Fruit fly (Drosophila melanogaster): ENCODE measurements around the gene TyrR.

Gene TyrR

DNA sequence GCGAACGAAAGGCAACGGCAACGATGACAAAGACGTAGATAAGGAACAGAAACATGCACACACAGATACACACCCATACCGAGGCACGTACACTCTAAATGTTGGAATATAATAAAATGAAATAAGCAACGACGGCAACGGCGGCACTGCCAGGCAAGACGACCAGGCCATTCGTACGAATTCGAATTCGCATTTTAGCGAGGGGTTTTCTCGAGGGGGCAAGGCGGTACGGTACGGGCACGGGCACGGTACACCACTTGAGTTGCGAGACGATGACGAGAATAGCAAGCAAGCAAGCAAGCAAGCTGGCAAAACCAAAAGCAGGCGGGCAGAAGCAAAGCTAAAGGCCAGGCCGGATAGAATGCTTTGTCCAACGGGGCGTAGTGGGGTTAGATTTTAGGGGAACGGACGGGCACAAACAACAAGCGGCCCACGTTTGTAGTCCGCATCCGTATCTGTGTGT lies 61.8 kb downstream of the TyrR start (continued):
- TF ChIP-seq crp (GFP tag; optimal IDR thresholded peaks at IDR 0.05) (no peak), D19A (tag; optimal IDR thresholded peaks at IDR 0.05) (peak; percentile 34), D19B (GFP tag; optimal IDR thresholded peaks at IDR 0.05) (no peak), grau (tag; optimal IDR thresholded peaks at IDR 0.05) (peak; percentile 13), CG8765 (GFP tag; IDR thresholded peaks at IDR 0.05) (no peak), sens (GFP tag) (peak; percentile 83), Adf1 (GFP tag; IDR thresholded peaks at IDR 0.05) (peak; percentile 66), zf30C (GFP tag; optimal IDR thresholded peaks at IDR 0.05) (peak; percentile 51), Gsc (GFP tag; IDR thresholded peaks at IDR 0.05) (no peak), pros (GFP tag; optimal IDR thresholded peaks at IDR 0.05) (peak; percentile 72), CG4360 (GFP tag; IDR thresholded peaks at IDR 0.05) (no peak), CG42726 (GFP tag; IDR thresholded peaks at IDR 0.05; ENCODE audit: partially characterized antibody) (no peak), rib (GFP tag; IDR thresholded peaks at IDR 0.05) (peak; percentile 99), Atf6 (GFP tag; IDR thresholded peaks at IDR 0.05) (no peak), B-H2 (GFP tag; optimal IDR thresholded peaks at IDR 0.05) (peak; percentile 25), CG9932 (GFP tag; IDR thresholded peaks at IDR 0.05) (peak; percentile 29), cas (GFP tag; IDR thresholded peaks at IDR 0.05) (no peak), sug (tag; optimal IDR thresholded peaks at IDR 0.05) (peak; percentile 7), az2 (GFP tag; optimal IDR thresholded peaks at IDR 0.05) (no peak), CG6689 (GFP tag; IDR thresholded peaks at IDR 0.05) (no peak), da (GFP tag; optimal IDR thresholded peaks at IDR 0.05) (no peak), Ets65A (GFP tag) (peak; percentile 24), gro (GFP tag; optimal IDR thresholded peaks at IDR 0.05) (peak; percentile 47), Sox100B (GFP tag; optimal IDR thresholded peaks at IDR 0.05) (no peak), tin (GFP tag; optimal IDR thresholded peaks at IDR 0.05) (no peak), twi (tag; optimal IDR thresholded peaks at IDR 0.05) (no peak), bowl (GFP tag; IDR thresholded peaks at IDR 0.05) (no peak), grn (GFP tag; optimal IDR thresholded peaks at IDR 0.05) (peak; percentile 75), Abd-B (GFP tag; optimal IDR thresholded peaks at IDR 0.05) (no peak), wek (GFP tag; optimal IDR thresholded peaks at IDR 0.05) (no peak), ro (GFP tag; IDR thresholded peaks at IDR 0.05) (no peak), CG13287 (GFP tag; IDR thresholded peaks at IDR 0.05; ENCODE audit: partially characterized antibody) (peak; percentile 12; the same call in 1 of the 2 replicates), en (GFP tag; optimal IDR thresholded peaks at IDR 0.05) (no peak), Med (GFP tag) (peak; percentile 80), CG2678 (tag; optimal IDR thresholded peaks at IDR 0.05) (no peak), dm (GFP tag; optimal IDR thresholded peaks at IDR 0.05) (no peak), CG7372 (GFP tag; IDR thresholded peaks at IDR 0.05) (no peak), cg (GFP tag; optimal IDR thresholded peaks at IDR 0.05) (peak; percentile 76), CG12744 (GFP tag; optimal IDR thresholded peaks at IDR 0.05) (no peak), ase (GFP tag; IDR thresholded peaks at IDR 0.05) (no peak), ems (GFP tag; optimal IDR thresholded peaks at IDR 0.05) (peak; percentile 11), CG3407 (GFP tag; optimal IDR thresholded peaks at IDR 0.05) (no peak), psq (GFP tag; optimal IDR thresholded peaks at IDR 0.05) (peak; percentile 33), p53 (GFP tag; optimal IDR thresholded peaks at IDR 0.05) (no peak), gsb (GFP tag; IDR thresholded peaks at IDR 0.05) (no peak), CG2199 (GFP tag; IDR thresholded peaks at IDR 0.05) (no peak), CG17328 (GFP tag; IDR thresholded peaks at IDR 0.05) (no peak), Deaf1 (tag; optimal IDR thresholded peaks at IDR 0.05) (peak; percentile 64), NC2α (GFP tag; optimal IDR thresholded peaks at IDR 0.05) (no peak), CG12769 (tag; optimal IDR thresholded peaks at IDR 0.05) (peak; percentile 37), CG30020 (tag; optimal IDR thresholded peaks at IDR 0.05) (no peak), CG13123 (GFP tag; optimal IDR thresholded peaks at IDR 0.05) (no peak), pzg (GFP tag; optimal IDR thresholded peaks at IDR 0.05) (peak; percentile 10)

Data from whole organism, embryonic.